Worm (Caenorhabditis elegans) whole organism, early embryonic: ENCODE data around the gene F10E9.1.

Experiments used
- B0310.2 ChIP-seq: sonication (generic microtip); optimal IDR thresholded peaks from 2 replicates; lab custom pipeline; 2016; ENCODE audit warnings: mild to moderate bottlenecking, missing genetic modification characterization, missing compliant biosample characterization
- F13C5.2 ChIP-seq: sonication (generic microtip); optimal IDR thresholded peaks from 2 replicates; lab custom pipeline; 2017; ENCODE audit warnings: mild to moderate bottlenecking, missing genetic modification characterization, inconsistent platforms, missing compliant biosample characterization
- aly-1 ChIP-seq: sonication (generic microtip); optimal IDR thresholded peaks from 2 replicates; lab custom pipeline; 2016; ENCODE audit warnings: missing genetic modification characterization, missing compliant biosample characterization
- ama-1 ChIP-seq: fragments of 150-350 bp; optimal IDR thresholded peaks from 2 replicates; lab custom pipeline; 2014
- ceh-13 ChIP-seq: fragments of 200-800 bp; sonication (Bioruptor generic); optimal IDR thresholded peaks from 2 replicates; lab custom pipeline; 2018; ENCODE audit warnings: mild to moderate bottlenecking, missing genetic modification characterization, missing compliant biosample characterization
- ets-7 ChIP-seq: sonication (generic microtip); optimal IDR thresholded peaks from 2 replicates; lab custom pipeline; 2016; ENCODE audit warnings: missing genotype, missing genetic modification characterization, missing compliant biosample characterization
- flt-1 ChIP-seq: fragments of 200-800 bp; sonication (Bioruptor generic); IDR thresholded peaks from 2 replicates; pipeline ENCODE4 v1.3.6; 2022; ENCODE audit warnings: missing genetic modification characterization, missing compliant biosample characterization
- hmbx-1 ChIP-seq: sonication (generic microtip); optimal IDR thresholded peaks from 2 replicates; lab custom pipeline; 2016; ENCODE audit warnings: mild to moderate bottlenecking, missing genetic modification characterization, missing compliant biosample characterization
- hmg-4 ChIP-seq: fragments of 200-800 bp; sonication (Bioruptor generic); optimal IDR thresholded peaks from 2 replicates; lab custom pipeline; 2018; ENCODE audit warnings: mild to moderate bottlenecking, missing genetic modification characterization, missing compliant biosample characterization
- hnd-1 ChIP-seq: sonication (generic microtip); optimal IDR thresholded peaks from 2 replicates; lab custom pipeline; 2016; ENCODE audit warnings: missing genetic modification characterization, missing compliant biosample characterization
- scrt-1 ChIP-seq: fragments of 200-800 bp; sonication (Bioruptor generic); IDR thresholded peaks from 2 replicates; pipeline ENCODE4 v1.3.6; 2022; ENCODE audit warnings: missing genetic modification characterization, missing compliant biosample characterization
- tbx-11 ChIP-seq: fragments of 200-800 bp; sonication (Bioruptor generic); IDR thresholded peaks from 2 replicates; pipeline ENCODE4 v1.3.6; 2022; ENCODE audit warnings: missing genetic modification characterization, missing compliant biosample characterization
- tbx-37 ChIP-seq: fragments of 200-800 bp; sonication (Bioruptor generic); conservative IDR thresholded peaks from 2 replicates; pipeline ENCODE4 v1.3.6; 2022; ENCODE audit warnings: missing genetic modification reagents, missing genetic modification characterization, missing compliant biosample characterization
- tra-4 ChIP-seq: sonication (generic microtip); optimal IDR thresholded peaks from 2 replicates; lab custom pipeline; 2017; ENCODE audit warnings: missing genetic modification characterization, missing compliant biosample characterization

- no peak for TF ChIP-seq ets-7
- no peak for TF ChIP-seq hmbx-1
- TF ChIP-seq hnd-1 (tag; lab: Kevin White, UChicago), result no peak
- TF ChIP-seq ama-1 (lab: Kevin White, UChicago), result no peak
- no peak for TF ChIP-seq tra-4 (tag; lab: Kevin White, UChicago)
- TF ChIP-seq tbx-11 (GFP tag; lab: Robert Waterston, UW), result no peak
- no peak for TF ChIP-seq tbx-37 (GFP tag; lab: Robert Waterston, UW)
- TF ChIP-seq flt-1, result no peak
- TF ChIP-seq B0310.2 (tag; lab: Kevin White, UChicago), result no peak
- TF ChIP-seq hmg-4 (GFP tag; lab: Kevin White, UChicago), result no peak
- no peak for TF ChIP-seq F13C5.2 (tag; lab: Kevin White, UChicago)
- TF ChIP-seq scrt-1 (GFP tag; lab: Robert Waterston, UW), result no peak
- no peak for TF ChIP-seq ceh-13 (GFP tag; lab: Kevin White, UChicago)
- TF ChIP-seq aly-1, result no peak
These were observed 8.8 kb downstream of the F10E9.1 start, which contains the start of the genes mrps-18A and ZC262.2 for ce11 chrIII:8331779-8332178.
